Fruit fly (Drosophila melanogaster): ENCODE measurements around the gene B9d1.

- no peak for TF ChIP-seq MBD-R2 (GFP tag; IDR thresholded peaks at IDR 0.05)
- TF ChIP-seq CG32767 (GFP tag; IDR thresholded peaks at IDR 0.05), result no peak
- TF ChIP-seq dmrt99B (tag; optimal IDR thresholded peaks at IDR 0.05), result no peak
- TF ChIP-seq Mad (GFP tag; optimal IDR thresholded peaks at IDR 0.05), result no peak
Observed at dm6 chr3R:15517113-15517512, 35.4 kb downstream of the B9d1 start.
